Worm (Caenorhabditis elegans) whole organism, young adult: ENCODE data around the gene tmem-24.
A peak's percentile ranks its signal among the peaks of the same experiment; 100 is the strongest.

Source experiments
- B0035.1 ChIP-seq: sonication (generic microtip); optimal IDR thresholded peaks from 2 replicates; lab custom pipeline; 2016; ENCODE audit warnings: missing genetic modification characterization, mild to moderate bottlenecking, missing compliant biosample characterization, missing genotype, missing genetic modification reagents
- B0261.1 ChIP-seq: sonication (generic microtip); optimal IDR thresholded peaks from 2 replicates; lab custom pipeline; 2016; ENCODE audit warnings: mild to moderate bottlenecking, missing genetic modification characterization, moderate library complexity, missing compliant biosample characterization
- B0336.3 ChIP-seq: fragments of 200-800 bp; sonication (Bioruptor generic); IDR thresholded peaks from 2 replicates; pipeline ENCODE4 v1.3.6; 2022; ENCODE audit warnings: missing genetic modification characterization, missing compliant biosample characterization
- F33H1.4 ChIP-seq: fragments of 200-800 bp; sonication (Bioruptor generic); IDR thresholded peaks from 2 replicates; pipeline ENCODE4 v1.3.6; 2022; ENCODE audit warnings: missing genetic modification reagents, missing genetic modification characterization, missing compliant biosample characterization
- F57C9.4 ChIP-seq: sonication (generic microtip); optimal IDR thresholded peaks from 2 replicates; lab custom pipeline; 2017; ENCODE audit warnings: mild to moderate bottlenecking, missing genetic modification characterization, missing compliant biosample characterization
- K11D2.4 ChIP-seq: fragments of 200-800 bp; sonication (Bioruptor generic); IDR thresholded peaks from 2 replicates; pipeline ENCODE4 v1.3.6; 2022; ENCODE audit warnings: missing genetic modification reagents, missing genetic modification characterization, missing compliant biosample characterization
- Y53F4B.3 ChIP-seq: fragments of 200-800 bp; sonication (Bioruptor generic); IDR thresholded peaks from 2 replicates; pipeline ENCODE4 v1.3.6; 2022; ENCODE audit warnings: missing genetic modification reagents, missing genetic modification characterization, missing compliant biosample characterization
- Y67H2A.10 ChIP-seq: fragments of 200-800 bp; sonication (Bioruptor generic); conservative IDR thresholded peaks from 2 replicates; pipeline ENCODE4 v1.3.6; 2022; ENCODE audit warnings: missing genetic modification reagents, missing genetic modification characterization, missing compliant biosample characterization
- Y95B8A.8 ChIP-seq: fragments of 200-800 bp; sonication (Bioruptor generic); IDR thresholded peaks from 2 replicates; pipeline ENCODE4 v1.3.6; 2022; ENCODE audit warnings: missing genetic modification reagents, missing genetic modification characterization, missing compliant biosample characterization
- ZK185.1 ChIP-seq: sonication (generic microtip); optimal IDR thresholded peaks from 2 replicates; lab custom pipeline; 2016; ENCODE audit warnings: mild to moderate bottlenecking, missing genetic modification characterization, missing compliant biosample characterization; ENCODE audit not compliant: poor library complexity, severe bottlenecking
- aptf-2 ChIP-seq: fragments of 200-800 bp; sonication (Bioruptor generic); conservative IDR thresholded peaks from 2 replicates; pipeline ENCODE4 v1.3.6; 2022; ENCODE audit warnings: missing genetic modification reagents, missing genetic modification characterization, missing compliant biosample characterization
- atf-7 ChIP-seq: sonication (generic microtip); optimal IDR thresholded peaks from 2 replicates; lab custom pipeline; 2017; ENCODE audit warnings: mild to moderate bottlenecking, missing genetic modification characterization, missing compliant biosample characterization
- bed-1 ChIP-seq: fragments of 200-800 bp; sonication (Bioruptor generic); IDR thresholded peaks from 2 replicates; pipeline ENCODE4 v1.3.6; 2022; ENCODE audit warnings: missing genetic modification reagents, missing genetic modification characterization, missing compliant biosample characterization
- bed-2 ChIP-seq: fragments of 200-800 bp; sonication (Bioruptor generic); IDR thresholded peaks from 2 replicates; pipeline ENCODE4 v1.3.6; 2022; ENCODE audit warnings: missing genetic modification reagents, missing genetic modification characterization, missing compliant biosample characterization
- ceh-100 ChIP-seq: fragments of 200-800 bp; sonication (Bioruptor generic); IDR thresholded peaks from 2 replicates; pipeline ENCODE4 v1.3.6; 2022; ENCODE audit warnings: missing genetic modification reagents, missing genetic modification characterization, missing compliant biosample characterization
- die-1 ChIP-seq: sonication (generic microtip); optimal IDR thresholded peaks from 2 replicates; lab custom pipeline; 2016; ENCODE audit warnings: missing genotype, mild to moderate bottlenecking, missing genetic modification characterization, missing compliant biosample characterization
- dox-1 ChIP-seq: fragments of 200-800 bp; sonication (Bioruptor generic); IDR thresholded peaks from 2 replicates; pipeline ENCODE4 v1.3.6; 2022; ENCODE audit warnings: missing genetic modification reagents, missing genetic modification characterization, missing compliant biosample characterization
- dpl-1 ChIP-seq: fragments of 150-350 bp; optimal IDR thresholded peaks from 2 replicates; lab custom pipeline; 2014; ENCODE audit warnings: missing biosample characterization, missing genetic modification reagents, missing genetic modification characterization
- egl-18 ChIP-seq: fragments of 200-800 bp; sonication (Bioruptor generic); IDR thresholded peaks from 2 replicates; pipeline ENCODE4 v1.3.6; 2022; ENCODE audit warnings: missing genetic modification reagents, missing genetic modification characterization, missing compliant biosample characterization
- ekl-4 ChIP-seq: fragments of 200-800 bp; sonication (Bioruptor generic); IDR thresholded peaks from 2 replicates; pipeline ENCODE4 v1.3.6; 2022; ENCODE audit warnings: missing genetic modification reagents, missing genetic modification characterization, missing compliant biosample characterization
- gei-17 ChIP-seq: fragments of 200-800 bp; sonication (Bioruptor generic); optimal IDR thresholded peaks from 2 replicates; lab custom pipeline; 2018; ENCODE audit warnings: mild to moderate bottlenecking, missing genetic modification characterization, missing compliant biosample characterization
- hmg-1.2 ChIP-seq: fragments of 200-800 bp; sonication (Bioruptor generic); IDR thresholded peaks from 2 replicates; pipeline ENCODE4 v1.3.6; 2022; ENCODE audit warnings: missing genetic modification reagents, missing genetic modification characterization, missing compliant biosample characterization
- hmg-20 ChIP-seq: fragments of 200-800 bp; sonication (Bioruptor generic); IDR thresholded peaks from 2 replicates; pipeline ENCODE4 v1.3.6; 2022; ENCODE audit warnings: missing genetic modification reagents, missing genetic modification characterization, missing compliant biosample characterization
- hsf-1 ChIP-seq: fragments of 200-800 bp; sonication (Bioruptor generic); IDR thresholded peaks from 2 replicates; pipeline ENCODE4 v1.3.6; 2022; ENCODE audit warnings: missing genetic modification reagents, missing genetic modification characterization, missing compliant biosample characterization
- mcd-1 ChIP-seq: fragments of 200-800 bp; sonication (Bioruptor generic); IDR thresholded peaks from 2 replicates; pipeline ENCODE4 v1.3.6; 2022; ENCODE audit warnings: missing genetic modification reagents, missing genetic modification characterization, missing compliant biosample characterization
- mes-4 ChIP-seq: sonication (generic microtip); optimal IDR thresholded peaks from 2 replicates; lab custom pipeline; 2016; ENCODE audit warnings: missing genotype, missing genetic modification characterization, missing compliant biosample characterization
- nhr-179 ChIP-seq: sonication (generic microtip); optimal IDR thresholded peaks from 2 replicates; lab custom pipeline; 2016; ENCODE audit warnings: mild to moderate bottlenecking, missing genetic modification characterization, missing compliant biosample characterization
- nhr-27 ChIP-seq: fragments of 200-800 bp; sonication (Bioruptor generic); optimal IDR thresholded peaks from 2 replicates; lab custom pipeline; 2018; ENCODE audit warnings: mild to moderate bottlenecking, missing genetic modification characterization, moderate library complexity, missing compliant biosample characterization
- nhr-90 ChIP-seq: sonication (generic microtip); optimal IDR thresholded peaks from 2 replicates; lab custom pipeline; 2016; ENCODE audit warnings: missing genotype, mild to moderate bottlenecking, missing genetic modification characterization, missing compliant biosample characterization
- rcor-1 ChIP-seq: fragments of 200-800 bp; sonication (Bioruptor generic); IDR thresholded peaks from 2 replicates; pipeline ENCODE4 v1.3.6; 2022; ENCODE audit warnings: missing genetic modification reagents, missing genetic modification characterization, missing compliant biosample characterization
- sdz-38 ChIP-seq: sonication (generic microtip); optimal IDR thresholded peaks from 2 replicates; lab custom pipeline; 2016; ENCODE audit warnings: missing genotype, missing genetic modification characterization, missing compliant biosample characterization
- sea-2 ChIP-seq: fragments of 200-800 bp; sonication (Bioruptor generic); IDR thresholded peaks from 2 replicates; pipeline ENCODE4 v1.3.6; 2022; ENCODE audit warnings: missing genetic modification characterization, missing compliant biosample characterization
- tlf-1 ChIP-seq: fragments of 200-800 bp; sonication (Bioruptor generic); optimal IDR thresholded peaks from 2 replicates; lab custom pipeline; 2018; ENCODE audit warnings: mild to moderate bottlenecking, missing genetic modification characterization, missing compliant biosample characterization
- xnd-1 ChIP-seq: sonication (generic microtip); optimal IDR thresholded peaks from 2 replicates; lab custom pipeline; 2016; ENCODE audit warnings: missing genotype, missing genetic modification reagents, missing genetic modification characterization, missing compliant biosample characterization
- zim-3 ChIP-seq: sonication (generic microtip); optimal IDR thresholded peaks from 2 replicates; lab custom pipeline; 2017; ENCODE audit warnings: mild to moderate bottlenecking, missing genetic modification characterization, moderate library complexity, missing compliant biosample characterization
- ztf-25 ChIP-seq: fragments of 200-800 bp; sonication (Bioruptor generic); IDR thresholded peaks from 2 replicates; pipeline ENCODE4 v1.3.6; 2022; ENCODE audit warnings: missing genetic modification reagents, missing genetic modification characterization, missing compliant biosample characterization
- ztf-26 ChIP-seq: sonication (generic microtip); optimal IDR thresholded peaks from 2 replicates; lab custom pipeline; 2017; ENCODE audit warnings: missing genetic modification characterization, missing compliant biosample characterization
- ztf-28 ChIP-seq: fragments of 200-800 bp; sonication (Bioruptor generic); IDR thresholded peaks from 2 replicates; pipeline ENCODE4 v1.3.6; 2022; ENCODE audit warnings: missing genetic modification reagents, missing genetic modification characterization, missing compliant biosample characterization

The tmem-24 gene

DNA sequence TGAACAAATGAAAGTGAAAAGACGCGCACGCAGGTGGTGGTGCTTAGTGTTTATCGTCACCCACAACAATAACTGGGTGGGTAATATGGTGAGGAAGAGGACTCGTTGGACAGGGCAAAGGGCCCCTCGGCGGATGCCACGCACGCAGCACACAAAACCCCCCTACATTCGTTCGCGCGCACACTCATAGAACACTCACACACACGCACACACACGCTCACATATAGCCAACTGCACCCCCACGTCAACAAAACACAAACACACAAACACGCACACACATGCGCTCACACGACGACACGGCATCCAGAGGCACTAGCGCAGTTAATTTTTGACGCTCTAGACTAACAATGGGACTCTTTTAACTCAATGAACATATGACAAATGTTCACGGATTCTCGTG is 49.5 kb upstream of the tmem-24 start (continued):
- TF ChIP-seq hmg-1.2 (GFP tag; lab: Robert Waterston, UW): peak; percentile 59; the same call in 1 of the 2 replicates
- TF ChIP-seq atf-7: no peak
- TF ChIP-seq aptf-2: 0 out of 2 replicates have a peak, but pooled peaks have one; percentile 52

DNA sequence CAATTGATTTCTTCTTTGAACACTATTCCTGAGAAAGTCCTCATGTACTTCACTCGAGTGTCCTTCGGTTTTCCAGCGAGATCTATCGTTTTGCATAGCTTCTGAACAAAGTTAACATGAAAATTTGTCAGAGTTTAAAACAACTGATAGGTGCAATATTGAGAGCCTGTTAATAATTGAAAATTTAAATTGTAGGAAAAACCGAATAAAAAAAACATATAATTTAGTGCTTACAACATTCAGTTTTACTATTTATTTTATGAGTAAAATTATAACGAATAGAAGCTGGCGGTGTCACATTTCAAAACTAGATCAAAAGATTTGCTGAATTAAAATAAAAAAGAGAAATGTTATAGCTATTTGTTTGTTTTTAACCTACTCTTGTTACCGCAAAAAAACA is 48.4 kb upstream of the tmem-24 start, which contains the start of gene C02F12.8:
Gene C02F12.8, minus strand, starts transcription at position 101 of the 400 bp plus-strand sequence.
- TF ChIP-seq zim-3 (no peak), F57C9.4 (tag; lab: Kevin White, UChicago) (no peak), hmg-20 (no peak), ceh-100 (GFP tag; lab: Robert Waterston, UW) (no peak), F33H1.4 (no peak)
- TF ChIP-seq, all 124 proteins: peak for 0

DNA sequence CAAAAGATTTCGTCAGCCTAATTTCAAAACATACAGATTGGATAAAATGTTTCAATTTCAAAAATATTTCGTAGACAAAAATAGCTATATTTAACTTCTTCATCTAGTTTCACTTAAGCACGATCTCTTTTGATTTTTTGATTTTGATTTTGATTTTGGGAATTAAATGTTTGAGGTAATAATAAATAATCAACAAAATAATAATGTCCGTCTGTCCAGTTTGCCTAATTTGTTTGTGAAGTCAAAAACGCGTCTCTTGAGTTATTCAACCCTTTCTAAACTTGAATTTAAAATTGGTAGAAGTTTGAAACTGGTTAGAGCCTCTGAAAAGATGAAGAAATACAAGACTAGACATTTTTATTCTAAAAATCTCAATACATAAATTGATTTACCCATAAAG is 45.1 kb upstream of the tmem-24 start:
- no peak for TF ChIP-seq mes-4 (tag; lab: Kevin White, UChicago)
- TF ChIP-seq ZK185.1: no peak
- no peak for TF ChIP-seq dox-1 (GFP tag; lab: Robert Waterston, UW)
- TF ChIP-seq ztf-26 (tag; lab: Kevin White, UChicago): no peak
- TF ChIP-seq gei-17 (GFP tag; lab: Kevin White, UChicago): no peak
- TF ChIP-seq bed-2 (GFP tag; lab: Robert Waterston, UW): no peak
- no peak for TF ChIP-seq hsf-1 (GFP tag; lab: Robert Waterston, UW)
- no peak for TF ChIP-seq Y95B8A.8 (GFP tag; lab: Robert Waterston, UW)
- TF ChIP-seq B0035.1: no peak
- no peak for TF ChIP-seq sea-2 (GFP tag; lab: Robert Waterston, UW)
- TF ChIP-seq Y67H2A.10 (GFP tag; lab: Robert Waterston, UW): no peak
- no peak for TF ChIP-seq ekl-4 (GFP tag; lab: Robert Waterston, UW)
- TF ChIP-seq B0261.1 (tag; lab: Kevin White, UChicago): no peak
- TF ChIP-seq, all 124 proteins: peak for 0

DNA sequence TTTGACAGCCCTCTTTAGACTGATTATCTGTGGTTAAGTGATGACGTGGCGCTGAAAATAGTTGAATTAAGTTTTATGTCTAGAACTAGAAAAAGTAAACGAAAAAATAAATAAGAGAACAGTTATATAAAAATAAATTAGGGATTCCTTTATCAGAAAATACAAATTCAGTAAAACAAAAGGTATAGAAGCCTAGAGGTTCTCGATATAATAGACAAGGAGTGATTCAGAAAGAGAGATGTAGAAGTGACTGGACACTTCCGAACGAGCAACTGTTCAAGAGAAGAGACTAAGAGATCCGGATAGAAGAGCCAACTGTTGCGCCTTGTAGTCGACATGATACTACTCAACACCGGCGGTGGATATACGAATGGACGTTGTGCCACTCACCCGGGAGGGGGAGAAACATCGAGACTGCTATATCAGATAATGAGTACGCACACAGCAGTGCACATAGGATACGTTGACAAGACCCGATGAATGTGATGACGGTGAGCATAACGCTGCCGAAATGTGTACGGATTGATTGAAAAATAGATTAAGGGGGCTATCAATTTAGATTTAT is 44.5 kb upstream of the tmem-24 start, which contains the start of gene tag-278:
Gene tag-278, minus strand, starts transcription at position 51 of the 565 bp plus-strand sequence.
- TF ChIP-seq Y53F4B.3 (GFP tag; lab: Robert Waterston, UW) (no peak), mcd-1 (GFP tag; lab: Robert Waterston, UW) (no peak), B0336.3 (GFP tag; lab: Robert Waterston, UW) (no peak), xnd-1 (tag; lab: Kevin White, UChicago) (no peak), K11D2.4 (no peak), ZK185.1 (no peak), rcor-1 (GFP tag; lab: Robert Waterston, UW) (no peak), nhr-179 (tag; lab: Kevin White, UChicago) (no peak)

DNA sequence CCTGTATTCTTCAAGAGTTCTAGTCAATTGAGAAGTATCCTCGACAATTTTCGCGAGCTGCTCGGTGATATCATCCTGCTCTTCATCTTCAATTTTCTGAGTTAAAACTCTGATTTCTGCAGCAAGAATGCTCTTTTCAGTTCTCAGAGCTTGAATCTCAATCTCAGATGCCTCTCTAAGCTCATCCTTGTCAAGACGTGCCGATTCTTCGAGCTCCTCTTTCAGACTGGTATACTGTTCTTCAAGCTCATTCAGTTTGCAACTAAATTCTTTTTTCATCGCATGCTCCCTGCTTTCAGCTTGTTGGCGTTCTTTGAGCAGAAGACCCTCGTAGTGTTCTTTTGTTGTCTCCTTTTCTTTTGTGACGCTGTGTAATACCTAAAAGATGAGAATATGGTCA is 41.7 kb upstream of the tmem-24 start:
- TF ChIP-seq die-1 (no peak), nhr-90 (no peak), dpl-1 (GFP tag; lab: Kevin White, UChicago) (no peak), ztf-28 (GFP tag; lab: Robert Waterston, UW) (no peak), tlf-1 (no peak), B0261.1 (tag; lab: Kevin White, UChicago) (no peak), ekl-4 (GFP tag; lab: Robert Waterston, UW) (no peak), sdz-38 (tag; lab: Kevin White, UChicago) (no peak), egl-18 (GFP tag; lab: Robert Waterston, UW) (no peak), bed-1 (no peak), mes-4 (tag; lab: Kevin White, UChicago) (no peak), nhr-27 (tag; lab: Kevin White, UChicago) (no peak), ztf-25 (GFP tag; lab: Robert Waterston, UW) (no peak)
